Fruit fly (Drosophila melanogaster) whole organism, embryonic: ENCODE results near the gene Mkk4.

Experiments used
- C15 ChIP-seq: fragments of 200-800 bp; sonication (Bioruptor generic); IDR thresholded peaks from 3 replicates; pipeline ENCODE4 v1.3.6; 2022; ENCODE audit warnings: missing biosample characterization, missing genetic modification characterization
- CG11696 ChIP-seq: fragments of 200-800 bp; sonication (Bioruptor generic); IDR thresholded peaks from 2 replicates; pipeline ENCODE4 v1.3.6; 2022; ENCODE audit warnings: missing biosample characterization, missing genetic modification characterization
- CG12219 ChIP-seq: fragments of 200-800 bp; sonication (Bioruptor generic); optimal IDR thresholded peaks from 3 replicates; lab custom pipeline; 2018; ENCODE audit warnings: missing biosample characterization, mild to moderate bottlenecking, missing genetic modification characterization
- CG12659 ChIP-seq: fragments of 200-800 bp; sonication (Bioruptor generic); optimal IDR thresholded peaks from 3 replicates; lab custom pipeline; 2017; ENCODE audit warnings: mild to moderate bottlenecking, missing biosample characterization, missing genetic modification reagents, missing genetic modification characterization
- CG13424 ChIP-seq: fragments of 200-800 bp; sonication (Bioruptor generic); optimal IDR thresholded peaks from 2 replicates; lab custom pipeline; 2019; ENCODE audit warnings: missing biosample characterization, mild to moderate bottlenecking, missing genetic modification characterization, moderate library complexity
- CG14667 ChIP-seq: fragments of 200-800 bp; sonication (Bioruptor generic); IDR thresholded peaks from 2 replicates; pipeline ENCODE4 v1.3.6; 2022; ENCODE audit warnings: missing biosample characterization, missing genetic modification characterization
- CG15269 ChIP-seq: fragments of 200-800 bp; sonication (Bioruptor generic); optimal IDR thresholded peaks from 2 replicates; lab custom pipeline; 2018; ENCODE audit warnings: missing biosample characterization, mild to moderate bottlenecking, missing genetic modification characterization, moderate library complexity
- CG15514 ChIP-seq: fragments of 200-800 bp; sonication (Bioruptor generic); optimal IDR thresholded peaks from 3 replicates; lab custom pipeline; 2017; ENCODE audit warnings: missing biosample characterization, missing genetic modification characterization, mild to moderate bottlenecking, moderate library complexity, missing genetic modification reagents
- CG1647 ChIP-seq: fragments of 200-800 bp; sonication (Bioruptor generic); optimal IDR thresholded peaks from 3 replicates; lab custom pipeline; 2016; ENCODE audit warnings: missing biosample characterization, missing genetic modification characterization
- CG16779 ChIP-seq: fragments of 200-800 bp; sonication (Bioruptor generic); IDR thresholded peaks from 2 replicates; pipeline ENCODE4 v1.3.6; 2022; ENCODE audit warnings: missing biosample characterization, missing genetic modification characterization
- CG17361 ChIP-seq: fragments of 200-800 bp; sonication (Bioruptor generic); IDR thresholded peaks from 3 replicates; pipeline ENCODE4 v1.3.6; 2022; ENCODE audit warnings: missing biosample characterization, missing genetic modification characterization
- CG17912 ChIP-seq: fragments of 200-800 bp; sonication (Bioruptor generic); optimal IDR thresholded peaks from 2 replicates; lab custom pipeline; 2018; ENCODE audit warnings: missing biosample characterization, mild to moderate bottlenecking, missing genetic modification characterization
- CG1792 ChIP-seq: fragments of 200-800 bp; sonication (Bioruptor generic); optimal IDR thresholded peaks from 2 replicates; lab custom pipeline; 2016; ENCODE audit warnings: missing biosample characterization, missing genetic modification characterization
- CG30403 ChIP-seq: fragments of 200-800 bp; sonication (Bioruptor generic); optimal IDR thresholded peaks from 3 replicates; lab custom pipeline; 2016; ENCODE audit warnings: missing biosample characterization, missing genetic modification characterization
- CG3163 ChIP-seq: fragments of 200-800 bp; sonication (Bioruptor generic); optimal IDR thresholded peaks from 3 replicates; lab custom pipeline; 2016; ENCODE audit warnings: missing biosample characterization, missing genetic modification characterization
- CG3281 ChIP-seq: fragments of 200-800 bp; sonication (Bioruptor generic); optimal IDR thresholded peaks from 3 replicates; lab custom pipeline; 2017; ENCODE audit warnings: missing biosample characterization, mild to moderate bottlenecking, missing genetic modification characterization
- CG4328 ChIP-seq: fragments of 200-800 bp; sonication (Bioruptor generic); optimal IDR thresholded peaks from 3 replicates; lab custom pipeline; 2017; ENCODE audit warnings: missing biosample characterization, missing genetic modification reagents, missing genetic modification characterization
- CG4617 ChIP-seq: fragments of 200-800 bp; sonication (Bioruptor generic); optimal IDR thresholded peaks from 3 replicates; lab custom pipeline; 2016; ENCODE audit warnings: missing biosample characterization, missing genetic modification characterization, borderline replicate concordance
- CG5180 ChIP-seq: fragments of 200-800 bp; sonication (Bioruptor generic); optimal IDR thresholded peaks from 3 replicates; lab custom pipeline; 2017; ENCODE audit warnings: missing biosample characterization, missing genetic modification characterization, mild to moderate bottlenecking, moderate library complexity, missing genetic modification reagents
- CTCF ChIP-seq: fragments of 200-800 bp; sonication (Bioruptor generic); optimal IDR thresholded peaks from 2 replicates; lab custom pipeline; 2017; ENCODE audit warnings: missing biosample characterization, mild to moderate bottlenecking, missing genetic modification characterization, moderate library complexity
- Eip74EF ChIP-seq, 2 experiments: fragments of 200-800 bp in 1 of 2; fragments of >200 bp in 1 of 2; sonication (Bioruptor generic) in 1 of 2; optimal IDR thresholded peaks; 2 replicates each; lab custom pipeline; 2017 to 2019; ENCODE audit warnings: missing biosample characterization in 2 of 2, missing genetic modification characterization in 2 of 2, mild to moderate bottlenecking in 1 of 2, moderate library complexity in 1 of 2
- Gug ChIP-seq: fragments of 200-800 bp; sonication (Bioruptor generic); IDR thresholded peaks from 4 replicates; pipeline ENCODE4 v1.3.6; 2022; ENCODE audit warnings: missing biosample characterization, missing genetic modification characterization
- H2.0 ChIP-seq: fragments of 200-800 bp; sonication (Bioruptor generic); IDR thresholded peaks from 2 replicates; pipeline ENCODE4 v1.3.6; 2022; ENCODE audit warnings: missing biosample characterization, missing genetic modification characterization
- HmgD ChIP-seq: fragments of 200-800 bp; sonication (Bioruptor generic); optimal IDR thresholded peaks from 3 replicates; lab custom pipeline; 2016; ENCODE audit warnings: missing biosample characterization, missing genetic modification characterization
- Six4 ChIP-seq: fragments of 200-800 bp; sonication (Bioruptor generic); optimal IDR thresholded peaks from 2 replicates; lab custom pipeline; 2016; ENCODE audit warnings: missing biosample characterization, missing genetic modification characterization
- Taf1 ChIP-seq: fragments of 200-800 bp; sonication (Bioruptor generic); IDR thresholded peaks from 2 replicates; pipeline ENCODE4 v1.3.6; 2022; ENCODE audit warnings: missing biosample characterization, missing genetic modification characterization
- Xrp1 ChIP-seq: fragments of 200-800 bp; sonication (Bioruptor generic); IDR thresholded peaks from 2 replicates; pipeline ENCODE4 v1.3.6; 2022; ENCODE audit warnings: missing biosample characterization, missing genetic modification characterization
- ap ChIP-seq: fragments of 200-800 bp; sonication (Bioruptor generic); IDR thresholded peaks from 2 replicates; pipeline ENCODE4 v1.3.6; 2022; ENCODE audit warnings: missing biosample characterization, missing genetic modification characterization
- caup ChIP-seq: fragments of 200-800 bp; sonication (Bioruptor generic); optimal IDR thresholded peaks from 3 replicates; lab custom pipeline; 2017; ENCODE audit warnings: missing biosample characterization, mild to moderate bottlenecking, missing genetic modification characterization, moderate library complexity; ENCODE audit not compliant: severe bottlenecking
- cg ChIP-seq: fragments of 200-800 bp; sonication (Bioruptor generic); optimal IDR thresholded peaks from 3 replicates; lab custom pipeline; 2019; ENCODE audit warnings: missing biosample characterization, mild to moderate bottlenecking, missing genetic modification characterization, moderate library complexity
- cwo ChIP-seq: fragments of 200-800 bp; sonication (Bioruptor generic); optimal IDR thresholded peaks from 3 replicates; lab custom pipeline; 2017; ENCODE audit warnings: missing biosample characterization, missing genetic modification characterization, mild to moderate bottlenecking, moderate library complexity, missing genetic modification reagents
- da ChIP-seq: fragments of 200-800 bp; sonication (Bioruptor generic); optimal IDR thresholded peaks from 2 replicates; lab custom pipeline; 2016; ENCODE audit warnings: missing biosample characterization, missing genetic modification characterization
- disco-r ChIP-seq: fragments of 200-800 bp; sonication (Bioruptor generic); optimal IDR thresholded peaks from 2 replicates; lab custom pipeline; 2016; ENCODE audit warnings: missing biosample characterization, missing genetic modification characterization
- dpn ChIP-seq, 2 experiments: fragments of 200-800 bp; sonication (Bioruptor generic); optimal IDR thresholded peaks; 3 replicates each; lab custom pipeline; 2016; ENCODE audit warnings: missing biosample characterization in 2 of 2, missing genetic modification characterization in 2 of 2
- en ChIP-seq: fragments of 200-800 bp; sonication (Bioruptor generic); optimal IDR thresholded peaks from 2 replicates; lab custom pipeline; 2016; ENCODE audit warnings: missing biosample characterization, missing genetic modification characterization
- hbn ChIP-seq: fragments of 200-800 bp; sonication (Bioruptor generic); IDR thresholded peaks from 2 replicates; pipeline ENCODE4 v1.3.6; 2022; ENCODE audit warnings: missing biosample characterization, missing genetic modification characterization; ENCODE audit not compliant: partially characterized antibody
- inv ChIP-seq: fragments of 200-800 bp; sonication (Bioruptor generic); IDR thresholded peaks from 2 replicates; pipeline ENCODE4 v1.3.6; 2022; ENCODE audit warnings: missing biosample characterization, missing genetic modification characterization; ENCODE audit not compliant: partially characterized antibody
- lab ChIP-seq: fragments of 200-800 bp; sonication (Bioruptor generic); optimal IDR thresholded peaks from 3 replicates; lab custom pipeline; 2017; ENCODE audit warnings: missing biosample characterization, missing genetic modification characterization, mild to moderate bottlenecking, moderate library complexity, missing genetic modification reagents
- maf-S ChIP-seq: fragments of 200-800 bp; sonication (Bioruptor generic); optimal IDR thresholded peaks from 2 replicates; lab custom pipeline; 2016; ENCODE audit warnings: missing biosample characterization, missing genetic modification characterization
- pb ChIP-seq: fragments of 200-800 bp; sonication (Bioruptor generic); optimal IDR thresholded peaks from 3 replicates; lab custom pipeline; 2016; ENCODE audit warnings: missing biosample characterization, missing genetic modification characterization
- pnt ChIP-seq: fragments of 200-800 bp; sonication (Bioruptor generic); optimal IDR thresholded peaks from 3 replicates; lab custom pipeline; 2016; ENCODE audit warnings: missing biosample characterization, missing genetic modification characterization
- pros ChIP-seq: fragments of 200-800 bp; sonication (Bioruptor generic); optimal IDR thresholded peaks from 3 replicates; lab custom pipeline; 2019; ENCODE audit warnings: missing biosample characterization, mild to moderate bottlenecking, missing genetic modification characterization, moderate library complexity
- pum ChIP-seq: fragments of 200-800 bp; sonication (Bioruptor generic); optimal IDR thresholded peaks from 2 replicates; lab custom pipeline; 2016; ENCODE audit warnings: missing biosample characterization, missing genetic modification characterization
- schlank ChIP-seq: fragments of 200-800 bp; sonication (Bioruptor generic); optimal IDR thresholded peaks from 2 replicates; lab custom pipeline; 2018; ENCODE audit warnings: missing biosample characterization, mild to moderate bottlenecking, missing genetic modification characterization
- sd ChIP-seq: fragments of 200-800 bp; sonication (Bioruptor generic); optimal IDR thresholded peaks from 3 replicates; lab custom pipeline; 2018; ENCODE audit warnings: missing biosample characterization, mild to moderate bottlenecking, missing genetic modification characterization, moderate library complexity
- ssp ChIP-seq: fragments of 200-800 bp; sonication (Bioruptor generic); IDR thresholded peaks from 2 replicates; pipeline ENCODE4 v1.3.6; 2022; ENCODE audit warnings: missing biosample characterization, missing genetic modification characterization
- tll ChIP-seq, 2 experiments: fragments of 200-800 bp in 1 of 2; fragments of >200 bp in 1 of 2; sonication (Bioruptor generic) in 1 of 2; optimal IDR thresholded peaks; 2 replicates each; lab custom pipeline; 2017 to 2019; ENCODE audit warnings: missing biosample characterization in 2 of 2, missing genetic modification characterization in 2 of 2, mild to moderate bottlenecking in 1 of 2, moderate library complexity in 1 of 2
- tna ChIP-seq: fragments of 200-800 bp; sonication (Bioruptor generic); IDR thresholded peaks from 2 replicates; pipeline ENCODE4 v1.3.6; 2022; ENCODE audit warnings: missing biosample characterization, missing genetic modification characterization; ENCODE audit not compliant: partially characterized antibody
- tx ChIP-seq: fragments of 200-800 bp; sonication (Bioruptor generic); optimal IDR thresholded peaks from 2 replicates; lab custom pipeline; 2016; ENCODE audit warnings: missing biosample characterization, missing genetic modification characterization
- unpg ChIP-seq: fragments of 200-800 bp; sonication (Bioruptor generic); optimal IDR thresholded peaks from 3 replicates; lab custom pipeline; 2018; ENCODE audit warnings: missing biosample characterization, mild to moderate bottlenecking, missing genetic modification characterization, moderate library complexity

Mkk4 gene

DNA sequence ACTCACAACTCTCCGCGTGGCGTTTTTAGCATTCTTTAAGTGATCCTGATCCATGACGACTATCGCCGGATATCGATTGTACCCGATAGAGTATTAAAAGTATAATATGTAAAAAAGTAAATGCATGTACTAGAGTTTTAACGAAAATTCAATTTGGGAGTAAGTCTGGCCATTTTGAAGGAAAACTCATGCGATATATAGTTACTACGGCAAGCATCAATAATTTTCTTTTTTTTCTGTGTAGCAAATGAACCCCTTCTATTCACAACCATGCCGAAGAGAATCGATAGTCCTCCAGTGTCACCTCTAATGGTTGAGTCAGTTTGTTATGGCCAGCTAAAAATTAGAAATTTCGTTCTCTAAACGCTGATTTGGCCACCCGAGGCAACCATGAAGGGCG lies 2.1 kb upstream of the Mkk4 start, which contains the start of the genes Sys1 and Dhod (continued):
- TF ChIP-seq tna, result peak; percentile 62; the same call in 1 of the 2 replicates
- peak; percentile 56 for TF ChIP-seq H2.0 (GFP tag; lab: Robert Waterston, UW)
- TF ChIP-seq en (GFP tag; lab: Kevin White, UChicago), result no peak
- peak; percentile 86 for TF ChIP-seq CG4617
- TF ChIP-seq Eip74EF (GFP tag; optimal IDR thresholded peaks at IDR 0.05; lab: Kevin White, UChicago), result no peak
- peak; percentile 69 for TF ChIP-seq Xrp1 (GFP tag; lab: Robert Waterston, UW)
- TF ChIP-seq pnt, result peak; percentile 65
- no peak for TF ChIP-seq CG17912 (GFP tag; lab: Kevin White, UChicago)
- TF ChIP-seq CG3281 (GFP tag; lab: Kevin White, UChicago), result peak; percentile 55
- TF ChIP-seq ap, result no peak
- TF ChIP-seq pum (GFP tag; lab: Kevin White, UChicago), result peak; percentile 49
- TF ChIP-seq schlank (tag; lab: Kevin White, UChicago), result no peak
- peak; percentile 33; the same call in 1 of the 2 replicates for TF ChIP-seq Taf1
- peak; percentile 28 for TF ChIP-seq CG3163 (GFP tag; lab: Kevin White, UChicago)
- TF ChIP-seq Six4, result peak; percentile 47
- peak; percentile 12 for TF ChIP-seq HmgD (GFP tag; lab: Kevin White, UChicago)
- TF ChIP-seq CG30403 (GFP tag; lab: Kevin White, UChicago), result peak; percentile 75
- TF ChIP-seq tx (GFP tag; lab: Kevin White, UChicago), result peak; percentile 22
- TF ChIP-seq CG11696 (GFP tag; lab: Robert Waterston, UW), result no peak
- peak; percentile 47 for TF ChIP-seq CG14667 (GFP tag; lab: Robert Waterston, UW)
- peak; percentile 78 for TF ChIP-seq inv (GFP tag; lab: Robert Waterston, UW)
- peak; percentile 81 for TF ChIP-seq Gug (GFP tag; lab: Robert Waterston, UW)
- TF ChIP-seq CG13424 (tag; lab: Kevin White, UChicago), result peak; percentile 67
- peak; percentile 13 for TF ChIP-seq CTCF (GFP tag; lab: Kevin White, UChicago)
- peak; percentile 75 for TF ChIP-seq CG15514 (GFP tag; lab: Kevin White, UChicago)
- no peak for TF ChIP-seq da (GFP tag; lab: Kevin White, UChicago)
- TF ChIP-seq ssp (GFP tag; lab: Robert Waterston, UW), result peak; percentile 58
- TF ChIP-seq C15 (GFP tag; lab: Robert Waterston, UW), result 0 out of 3 replicates have a peak, but pooled peaks have one; percentile 40
- peak; percentile 35 for TF ChIP-seq CG1647 (GFP tag; lab: Kevin White, UChicago)
- no peak for TF ChIP-seq CG4328
- peak; percentile 40 for TF ChIP-seq unpg
- no peak for TF ChIP-seq CG5180
- peak; percentile 42 for TF ChIP-seq cwo (GFP tag; lab: Kevin White, UChicago)
- no peak for TF ChIP-seq cg (GFP tag; lab: Kevin White, UChicago)
- TF ChIP-seq CG17361 (GFP tag; lab: Robert Waterston, UW), result peak; percentile 68; the same call in 2 of the 3 replicates
- peak; percentile 64 for TF ChIP-seq CG15269 (tag; lab: Kevin White, UChicago)
- TF ChIP-seq maf-S (GFP tag; lab: Kevin White, UChicago), result peak; percentile 67
- no peak for TF ChIP-seq pros (GFP tag; lab: Kevin White, UChicago)
- TF ChIP-seq hbn (GFP tag; lab: Robert Waterston, UW), result peak; percentile 84
- TF ChIP-seq sd, result peak; percentile 72
- peak; percentile 70 for TF ChIP-seq lab
- TF ChIP-seq disco-r (GFP tag; lab: Kevin White, UChicago), result peak; percentile 16
- TF ChIP-seq caup, result peak; percentile 54
- peak; percentile 33 for TF ChIP-seq CG1792 (GFP tag; lab: Kevin White, UChicago)
- no peak for TF ChIP-seq CG12219 (GFP tag; lab: Kevin White, UChicago)
- peak; percentile 25 for TF ChIP-seq pb (GFP tag; lab: Kevin White, UChicago)
- peak; percentile 52 for TF ChIP-seq CG12659 (GFP tag; lab: Kevin White, UChicago)
- no peak for TF ChIP-seq CG16779
- TF ChIP-seq dpn (GFP tag; optimal IDR thresholded peaks at IDR 0.05; lab: Kevin White, UChicago), result peak; percentile 69 to 75
- peak in 1 of 2 experiments; percentile 25 for TF ChIP-seq tll (GFP tag; optimal IDR thresholded peaks at IDR 0.05; lab: Kevin White, UChicago)
